Fruit fly (Drosophila melanogaster) whole organism, embryonic: ENCODE measurements around the gene swa.

Experiments
- Atf3 ChIP-seq: fragments of 200-800 bp; sonication (Bioruptor generic); optimal IDR thresholded peaks from 3 replicates; lab custom pipeline; 2016; ENCODE audit warnings: missing biosample characterization, missing genetic modification characterization
- Atf6 ChIP-seq: fragments of 200-800 bp; sonication (Bioruptor generic); IDR thresholded peaks from 2 replicates; pipeline ENCODE4 v1.3.6; 2022; ENCODE audit warnings: missing biosample characterization, missing genetic modification characterization
- B-H2 ChIP-seq: fragments of 200-800 bp; sonication (Bioruptor generic); optimal IDR thresholded peaks from 2 replicates; lab custom pipeline; 2018; ENCODE audit warnings: missing biosample characterization, mild to moderate bottlenecking, missing genetic modification characterization
- CG10565 ChIP-seq: fragments of 200-800 bp; sonication (Bioruptor generic); optimal IDR thresholded peaks from 3 replicates; lab custom pipeline; 2016; ENCODE audit warnings: missing biosample characterization, mild to moderate bottlenecking, missing genetic modification characterization
- CG10959 ChIP-seq: fragments of 200-800 bp; sonication (Bioruptor generic); IDR thresholded peaks from 2 replicates; pipeline ENCODE4 v1.3.6; 2022; ENCODE audit warnings: missing biosample characterization, missing genetic modification characterization
- CG11504 ChIP-seq: fragments of 200-800 bp; sonication (Bioruptor generic); optimal IDR thresholded peaks from 3 replicates; lab custom pipeline; 2019; ENCODE audit warnings: missing biosample characterization, mild to moderate bottlenecking, missing genetic modification characterization, moderate library complexity
- CG12391 ChIP-seq: fragments of 200-800 bp; sonication (Bioruptor generic); optimal IDR thresholded peaks from 3 replicates; lab custom pipeline; 2018; ENCODE audit warnings: missing biosample characterization, mild to moderate bottlenecking, missing genetic modification characterization, moderate library complexity
- CG12659 ChIP-seq: fragments of 200-800 bp; sonication (Bioruptor generic); optimal IDR thresholded peaks from 3 replicates; lab custom pipeline; 2017; ENCODE audit warnings: mild to moderate bottlenecking, missing biosample characterization, missing genetic modification reagents, missing genetic modification characterization
- CG12769 ChIP-seq: fragments of 200-800 bp; sonication (Bioruptor generic); optimal IDR thresholded peaks from 2 replicates; lab custom pipeline; 2019; ENCODE audit warnings: missing biosample characterization, mild to moderate bottlenecking, missing genetic modification characterization, moderate library complexity
- CG12942 ChIP-seq: fragments of 200-800 bp; sonication (Bioruptor generic); optimal IDR thresholded peaks from 3 replicates; lab custom pipeline; 2016; ENCODE audit warnings: missing biosample characterization, missing genetic modification characterization
- CG13296 ChIP-seq: fragments of 200-800 bp; sonication (Bioruptor generic); optimal IDR thresholded peaks from 3 replicates; lab custom pipeline; 2018; ENCODE audit warnings: missing biosample characterization, mild to moderate bottlenecking, missing genetic modification characterization
- CG13424 ChIP-seq: fragments of 200-800 bp; sonication (Bioruptor generic); optimal IDR thresholded peaks from 2 replicates; lab custom pipeline; 2019; ENCODE audit warnings: missing biosample characterization, mild to moderate bottlenecking, missing genetic modification characterization, moderate library complexity
- CG13624 ChIP-seq: fragments of 200-800 bp; sonication (Bioruptor generic); optimal IDR thresholded peaks from 2 replicates; lab custom pipeline; 2016; ENCODE audit warnings: missing biosample characterization, missing genetic modification characterization
- CG16779 ChIP-seq: fragments of 200-800 bp; sonication (Bioruptor generic); IDR thresholded peaks from 2 replicates; pipeline ENCODE4 v1.3.6; 2022; ENCODE audit warnings: missing biosample characterization, missing genetic modification characterization
- CG17186 ChIP-seq: fragments of 200-800 bp; sonication (Bioruptor generic); optimal IDR thresholded peaks from 3 replicates; lab custom pipeline; 2017; ENCODE audit warnings: missing biosample characterization, missing genetic modification reagents, missing genetic modification characterization
- CG18764 ChIP-seq: fragments of 200-800 bp; sonication (Bioruptor generic); optimal IDR thresholded peaks from 3 replicates; lab custom pipeline; 2016; ENCODE audit warnings: missing biosample characterization, missing genetic modification characterization
- CG2712 ChIP-seq: fragments of 200-800 bp; optimal IDR thresholded peaks from 3 replicates; lab custom pipeline; 2019; ENCODE audit warnings: missing biosample characterization, mild to moderate bottlenecking, missing genetic modification characterization, moderate library complexity
- CG30020 ChIP-seq: fragments of 200-800 bp; optimal IDR thresholded peaks from 2 replicates; lab custom pipeline; 2019; ENCODE audit warnings: missing biosample characterization, mild to moderate bottlenecking, missing genetic modification characterization, moderate library complexity
- CG31388 ChIP-seq: fragments of 200-800 bp; sonication (Bioruptor generic); optimal IDR thresholded peaks from 2 replicates; lab custom pipeline; 2016; ENCODE audit warnings: missing biosample characterization, missing genetic modification characterization
- CG32767 ChIP-seq: fragments of 200-800 bp; sonication (Bioruptor generic); IDR thresholded peaks from 2 replicates; pipeline ENCODE4 v1.3.6; 2022; ENCODE audit warnings: missing biosample characterization, missing genetic modification characterization
- CG3726 ChIP-seq: fragments of 200-800 bp; sonication (Bioruptor generic); IDR thresholded peaks from 3 replicates; pipeline ENCODE4, ENCODE4 v1.3.6; 2022; ENCODE audit warnings: missing biosample characterization, missing genetic modification characterization
- CG4404 ChIP-seq: fragments of 200-800 bp; sonication (Bioruptor generic); IDR thresholded peaks from 2 replicates; pipeline ENCODE4 v1.3.6; 2022; ENCODE audit warnings: missing biosample characterization, missing genetic modification characterization
- CG6272 ChIP-seq: fragments of 200-800 bp; sonication (Bioruptor generic); IDR thresholded peaks from 2 replicates; pipeline ENCODE4 v1.3.6; 2022; ENCODE audit warnings: missing biosample characterization, missing genetic modification characterization
- CG8359 ChIP-seq: fragments of 200-800 bp; sonication (Bioruptor generic); optimal IDR thresholded peaks from 2 replicates; lab custom pipeline; 2017; ENCODE audit warnings: missing biosample characterization, mild to moderate bottlenecking, missing genetic modification characterization, borderline replicate concordance
- CG9437 ChIP-seq: fragments of 200-800 bp; sonication (Bioruptor generic); optimal IDR thresholded peaks from 2 replicates; lab custom pipeline; 2018; ENCODE audit warnings: missing biosample characterization, mild to moderate bottlenecking, missing genetic modification characterization
- Camta ChIP-seq: fragments of 200-800 bp; sonication (Bioruptor generic); optimal IDR thresholded peaks from 2 replicates; lab custom pipeline; 2016; ENCODE audit warnings: missing biosample characterization, missing genetic modification characterization
- HHEX ChIP-seq: fragments of 200-800 bp; sonication (Bioruptor generic); optimal IDR thresholded peaks from 3 replicates; lab custom pipeline; 2017; ENCODE audit warnings: missing biosample characterization, mild to moderate bottlenecking, missing genetic modification characterization, missing genetic modification reagents
- Hmr ChIP-seq: fragments of 200-800 bp; sonication (Bioruptor generic); optimal IDR thresholded peaks from 3 replicates; lab custom pipeline; 2017; ENCODE audit warnings: mild to moderate bottlenecking, missing biosample characterization, missing genetic modification reagents, missing genetic modification characterization
- Hmx ChIP-seq: fragments of 200-800 bp; sonication (Bioruptor generic); optimal IDR thresholded peaks from 2 replicates; lab custom pipeline; 2016; ENCODE audit warnings: missing biosample characterization, missing genetic modification characterization
- Mad ChIP-seq: fragments of 200-800 bp; sonication (Bioruptor generic); optimal IDR thresholded peaks from 2 replicates; lab custom pipeline; 2016; ENCODE audit warnings: missing biosample characterization, missing genetic modification characterization
- NC2α ChIP-seq: fragments of 200-800 bp; sonication (Bioruptor generic); optimal IDR thresholded peaks from 2 replicates; lab custom pipeline; 2016; ENCODE audit warnings: missing biosample characterization, missing genetic modification characterization
- NC2β ChIP-seq: fragments of 200-800 bp; sonication (Bioruptor generic); optimal IDR thresholded peaks from 2 replicates; lab custom pipeline; 2016; ENCODE audit warnings: missing biosample characterization, missing genetic modification characterization
- Ptx1 ChIP-seq: fragments of 200-800 bp; sonication (Bioruptor generic); IDR thresholded peaks from 2 replicates; pipeline ENCODE4 v1.3.6; 2022; ENCODE audit warnings: missing biosample characterization, missing genetic modification characterization
- Sox102F ChIP-seq: fragments of 200-800 bp; sonication (Bioruptor generic); optimal IDR thresholded peaks from 2 replicates; lab custom pipeline; 2018; ENCODE audit warnings: missing biosample characterization, mild to moderate bottlenecking, missing genetic modification characterization, moderate library complexity
- al ChIP-seq: fragments of 200-800 bp; sonication (Bioruptor generic); IDR thresholded peaks from 2 replicates; pipeline ENCODE4 v1.3.6; 2022; ENCODE audit warnings: missing biosample characterization, missing genetic modification characterization
- az2 ChIP-seq: fragments of 200-800 bp; sonication (Bioruptor generic); optimal IDR thresholded peaks from 3 replicates; lab custom pipeline; 2016; ENCODE audit warnings: missing biosample characterization, missing genetic modification characterization
- caup ChIP-seq: fragments of 200-800 bp; sonication (Bioruptor generic); optimal IDR thresholded peaks from 3 replicates; lab custom pipeline; 2017; ENCODE audit warnings: missing biosample characterization, mild to moderate bottlenecking, missing genetic modification characterization, moderate library complexity; ENCODE audit not compliant: severe bottlenecking
- chn ChIP-seq: fragments of 200-800 bp; sonication (Bioruptor generic); optimal IDR thresholded peaks from 2 replicates; lab custom pipeline; 2016; ENCODE audit warnings: missing biosample characterization, missing genetic modification characterization
- dati ChIP-seq: fragments of 200-800 bp; sonication (Bioruptor generic); IDR thresholded peaks from 2 replicates; pipeline ENCODE4 v1.3.6; 2022; ENCODE audit warnings: missing biosample characterization, missing genetic modification characterization
- gsb-n ChIP-seq: fragments of 200-800 bp; sonication (Bioruptor generic); optimal IDR thresholded peaks from 3 replicates; lab custom pipeline; 2018; ENCODE audit warnings: missing biosample characterization, mild to moderate bottlenecking, missing genetic modification characterization
- her ChIP-seq: fragments of 200-800 bp; sonication (Bioruptor generic); optimal IDR thresholded peaks from 2 replicates; lab custom pipeline; 2016; ENCODE audit warnings: missing biosample characterization, missing genetic modification characterization
- maf-S ChIP-seq: fragments of 200-800 bp; sonication (Bioruptor generic); optimal IDR thresholded peaks from 2 replicates; lab custom pipeline; 2016; ENCODE audit warnings: missing biosample characterization, missing genetic modification characterization
- otp ChIP-seq: fragments of 200-800 bp; sonication (Bioruptor generic); IDR thresholded peaks from 3 replicates; pipeline ENCODE4, ENCODE4 v1.3.6; 2022; ENCODE audit warnings: missing biosample characterization, missing genetic modification characterization
- rib ChIP-seq: fragments of 200-800 bp; sonication (Bioruptor generic); IDR thresholded peaks from 2 replicates; pipeline ENCODE4 v1.3.6; 2022; ENCODE audit warnings: missing biosample characterization, missing genetic modification characterization
- seq ChIP-seq: fragments of 200-800 bp; sonication (Bioruptor generic); IDR thresholded peaks from 2 replicates; pipeline ENCODE4 v1.3.6; 2022; ENCODE audit warnings: missing biosample characterization, missing genetic modification characterization
- sr ChIP-seq: fragments of 200-800 bp; sonication (Bioruptor generic); IDR thresholded peaks from 3 replicates; pipeline ENCODE4 v1.3.6; 2022; ENCODE audit warnings: missing biosample characterization, missing genetic modification characterization
- tgo ChIP-seq: fragments of 200-800 bp; sonication (Bioruptor generic); IDR thresholded peaks from 3 replicates; pipeline ENCODE4 v1.3.6; 2022; ENCODE audit warnings: missing biosample characterization, missing genetic modification characterization
- tin ChIP-seq: fragments of 200-800 bp; sonication (Bioruptor generic); optimal IDR thresholded peaks from 3 replicates; lab custom pipeline; 2016; ENCODE audit warnings: missing biosample characterization, missing genetic modification characterization
- unpg ChIP-seq: fragments of 200-800 bp; sonication (Bioruptor generic); optimal IDR thresholded peaks from 3 replicates; lab custom pipeline; 2018; ENCODE audit warnings: missing biosample characterization, mild to moderate bottlenecking, missing genetic modification characterization, moderate library complexity
- zen2 ChIP-seq: fragments of 200-800 bp; sonication (Bioruptor generic); IDR thresholded peaks from 3 replicates; pipeline ENCODE4 v1.3.6; 2022; ENCODE audit warnings: missing biosample characterization, missing genetic modification characterization; ENCODE audit not compliant: partially characterized antibody

The swa gene

DNA sequence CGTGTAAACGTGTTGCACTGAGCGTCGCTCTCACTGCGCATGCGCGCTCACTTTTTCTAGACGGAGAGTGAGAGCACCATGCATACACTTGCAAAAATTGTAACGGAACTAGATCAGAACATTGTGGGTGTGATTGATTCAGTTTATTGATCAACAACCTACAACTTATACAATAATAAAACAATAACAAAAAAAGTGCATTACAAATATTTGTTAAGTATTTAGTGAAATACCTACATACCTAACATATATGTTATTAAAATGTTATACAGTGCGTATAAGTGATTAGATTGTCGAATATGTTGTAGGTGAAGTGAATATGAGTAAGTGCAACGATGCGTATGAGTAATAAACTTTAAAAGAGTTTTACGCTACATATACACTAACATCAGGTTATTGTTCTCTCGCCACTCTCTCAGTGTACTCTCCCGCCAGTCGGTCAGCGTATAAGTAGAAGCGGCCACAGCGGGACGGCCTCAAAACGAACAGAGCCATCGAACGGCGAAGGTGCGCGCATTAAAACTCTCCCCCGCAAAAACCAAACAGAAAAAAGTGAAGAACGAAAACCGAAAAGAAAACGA, 35.0 kb downstream of the swa start, which contains the start of gene CG42240 (continued):
- TF ChIP-seq NC2α (GFP tag; lab: Kevin White, UChicago) (peak; percentile 42), dati (GFP tag; lab: Robert Waterston, UW) (no peak; the same call in 1 of the 2 replicates), NC2β (GFP tag; lab: Kevin White, UChicago) (peak; percentile 71), otp (no peak; the same call in 2 of the 3 replicates), B-H2 (GFP tag; lab: Kevin White, UChicago) (peak; percentile 57), Camta (GFP tag; lab: Kevin White, UChicago) (peak; percentile 86), CG2712 (tag; lab: Kevin White, UChicago) (peak; percentile 95), CG11504 (peak; percentile 94), Mad (GFP tag; lab: Kevin White, UChicago) (peak; percentile 61), CG13296 (GFP tag; lab: Kevin White, UChicago) (peak; percentile 92), HHEX (GFP tag; lab: Kevin White, UChicago) (peak; percentile 91), al (GFP tag; lab: Robert Waterston, UW) (0 out of 2 replicates have a peak, but pooled peaks have one; percentile 30), CG30020 (peak; percentile 71), CG18764 (peak; percentile 85), Atf3 (GFP tag; lab: Kevin White, UChicago) (peak; percentile 67), CG12942 (peak; percentile 81), Atf6 (GFP tag; lab: Robert Waterston, UW) (peak; percentile 85), rib (0 out of 2 replicates have a peak, but pooled peaks have one; percentile 40), sr (GFP tag; lab: Robert Waterston, UW) (0 out of 3 replicates have a peak, but pooled peaks have one; percentile 7), CG32767 (peak; percentile 76), az2 (peak; percentile 92), gsb-n (tag; lab: Kevin White, UChicago) (peak; percentile 85), seq (GFP tag; lab: Robert Waterston, UW) (peak; percentile 84), CG12391 (tag; lab: Kevin White, UChicago) (peak; percentile 93), CG6272 (GFP tag; lab: Robert Waterston, UW) (peak; percentile 48; the same call in 1 of the 2 replicates), CG12659 (GFP tag; lab: Kevin White, UChicago) (peak; percentile 96), CG13624 (GFP tag; lab: Kevin White, UChicago) (peak; percentile 63), Hmx (GFP tag; lab: Kevin White, UChicago) (peak; percentile 62), CG3726 (GFP tag; lab: Robert Waterston, UW) (no peak), Ptx1 (GFP tag; lab: Robert Waterston, UW) (peak; percentile 88), chn (peak; percentile 88), her (GFP tag; lab: Kevin White, UChicago) (no peak), Hmr (peak; percentile 94), maf-S (GFP tag; lab: Kevin White, UChicago) (peak; percentile 77), Sox102F (GFP tag; lab: Kevin White, UChicago) (peak; percentile 93), CG16779 (GFP tag; lab: Robert Waterston, UW) (no peak), caup (GFP tag; lab: Kevin White, UChicago) (peak; percentile 85), CG10959 (GFP tag; lab: Robert Waterston, UW) (no peak), zen2 (GFP tag; lab: Robert Waterston, UW) (no peak), CG31388 (GFP tag; lab: Kevin White, UChicago) (peak; percentile 81), CG12769 (peak; percentile 82), CG4404 (GFP tag; lab: Robert Waterston, UW) (peak; percentile 61), unpg (peak; percentile 85), tin (peak; percentile 90), CG8359 (GFP tag; lab: Kevin White, UChicago) (peak; percentile 69), CG10565 (GFP tag; lab: Kevin White, UChicago) (peak; percentile 27), CG13424 (tag; lab: Kevin White, UChicago) (peak; percentile 95), tgo (GFP tag; lab: Robert Waterston, UW) (peak; percentile 81), CG17186 (GFP tag; lab: Kevin White, UChicago) (peak; percentile 66), CG9437 (peak; percentile 93)
